Fruit fly (Drosophila melanogaster) whole organism, embryonic: ENCODE data around the gene Nup43.

Source experiments
- C15 ChIP-seq: fragments of 200-800 bp; sonication (Bioruptor generic); IDR thresholded peaks from 3 replicates; pipeline ENCODE4 v1.3.6; 2022; ENCODE audit warnings: missing biosample characterization, missing genetic modification characterization
- CG11398 ChIP-seq: fragments of 200-800 bp; sonication (Bioruptor generic); optimal IDR thresholded peaks from 2 replicates; lab custom pipeline; 2016; ENCODE audit warnings: missing biosample characterization, missing genetic modification characterization
- CG13894 ChIP-seq: fragments of 200-800 bp; sonication (Bioruptor generic); optimal IDR thresholded peaks from 3 replicates; lab custom pipeline; 2018; ENCODE audit warnings: missing biosample characterization, mild to moderate bottlenecking, missing genetic modification characterization, moderate library complexity
- CG16813 ChIP-seq: fragments of 200-800 bp; sonication (Bioruptor generic); IDR thresholded peaks from 3 replicates; pipeline ENCODE4 v1.3.6; 2022; ENCODE audit warnings: missing biosample characterization, missing genetic modification characterization; ENCODE audit not compliant: partially characterized antibody
- CG17612 ChIP-seq: fragments of 200-800 bp; sonication (Bioruptor generic); IDR thresholded peaks from 2 replicates; pipeline ENCODE4 v1.3.6; 2022; ENCODE audit warnings: missing biosample characterization, missing genetic modification characterization
- CG2199 ChIP-seq: fragments of 200-800 bp; sonication (Bioruptor generic); IDR thresholded peaks from 3 replicates; pipeline ENCODE4 v1.3.6; 2022; ENCODE audit warnings: missing biosample characterization, missing genetic modification characterization
- CG3995 ChIP-seq: fragments of 200-800 bp; sonication (Bioruptor generic); optimal IDR thresholded peaks from 3 replicates; lab custom pipeline; 2016; ENCODE audit warnings: missing biosample characterization, missing genetic modification characterization
- CG4360 ChIP-seq: fragments of 200-800 bp; sonication (Bioruptor generic); IDR thresholded peaks from 2 replicates; pipeline ENCODE4 v1.3.6; 2022; ENCODE audit warnings: missing biosample characterization, missing genetic modification characterization
- CG4617 ChIP-seq: fragments of 200-800 bp; sonication (Bioruptor generic); optimal IDR thresholded peaks from 3 replicates; lab custom pipeline; 2016; ENCODE audit warnings: missing biosample characterization, missing genetic modification characterization, borderline replicate concordance
- CG4707 ChIP-seq: fragments of 200-800 bp; sonication (Bioruptor generic); optimal IDR thresholded peaks from 2 replicates; lab custom pipeline; 2018; ENCODE audit warnings: missing biosample characterization, mild to moderate bottlenecking, missing genetic modification characterization, moderate library complexity
- CG6689 ChIP-seq: fragments of 200-800 bp; sonication (Bioruptor generic); IDR thresholded peaks from 2 replicates; pipeline ENCODE4 v1.3.6; 2022; ENCODE audit warnings: missing biosample characterization, missing genetic modification characterization
- CG7839 ChIP-seq: fragments of 200-800 bp; sonication (Bioruptor generic); optimal IDR thresholded peaks from 3 replicates; lab custom pipeline; 2018; ENCODE audit warnings: missing biosample characterization, mild to moderate bottlenecking, missing genetic modification characterization, moderate library complexity
- Dp ChIP-seq: fragments of 200-800 bp; sonication (Bioruptor generic); optimal IDR thresholded peaks from 2 replicates; lab custom pipeline; 2018; ENCODE audit warnings: missing biosample characterization, mild to moderate bottlenecking, missing genetic modification characterization, moderate library complexity
- Ets65A ChIP-seq: fragments of 200-800 bp; sonication (Bioruptor generic); peaks from one replicate; lab custom pipeline; 2016; ENCODE audit warnings: missing biosample characterization, missing genetic modification characterization
- Fer1 ChIP-seq: fragments of 200-800 bp; sonication (Bioruptor generic); optimal IDR thresholded peaks from 2 replicates; lab custom pipeline; 2017; ENCODE audit warnings: missing biosample characterization, mild to moderate bottlenecking, missing genetic modification characterization
- HmgD ChIP-seq: fragments of 200-800 bp; sonication (Bioruptor generic); optimal IDR thresholded peaks from 3 replicates; lab custom pipeline; 2016; ENCODE audit warnings: missing biosample characterization, missing genetic modification characterization
- MESR4 ChIP-seq: fragments of 200-800 bp; sonication (Bioruptor generic); optimal IDR thresholded peaks from 2 replicates; lab custom pipeline; 2018; ENCODE audit warnings: missing biosample characterization, mild to moderate bottlenecking, missing genetic modification characterization, moderate library complexity
- Med ChIP-seq: fragments of 200-800 bp; sonication (Bioruptor generic); peaks from one replicate; lab custom pipeline; 2016; ENCODE audit warnings: missing biosample characterization, missing genetic modification characterization, mild to moderate bottlenecking, inconsistent platforms, moderate library complexity
- Nf-YA ChIP-seq: fragments of 200-800 bp; sonication (Bioruptor generic); IDR thresholded peaks from 2 replicates; pipeline ENCODE4 v1.3.6; 2022; ENCODE audit warnings: missing biosample characterization, missing genetic modification characterization
- Nf-YB ChIP-seq: fragments of 200-800 bp; sonication (Bioruptor generic); optimal IDR thresholded peaks from 3 replicates; lab custom pipeline; 2019; ENCODE audit warnings: missing biosample characterization, mild to moderate bottlenecking, missing genetic modification characterization, moderate library complexity
- Nf-YC ChIP-seq: fragments of 200-800 bp; optimal IDR thresholded peaks from 3 replicates; lab custom pipeline; 2019; ENCODE audit warnings: missing biosample characterization, mild to moderate bottlenecking, missing genetic modification characterization, moderate library complexity
- Oli ChIP-seq: fragments of 200-800 bp; sonication (Bioruptor generic); optimal IDR thresholded peaks from 2 replicates; lab custom pipeline; 2018; ENCODE audit warnings: missing biosample characterization, mild to moderate bottlenecking, missing genetic modification characterization, moderate library complexity
- Optix ChIP-seq: fragments of 200-800 bp; sonication (Bioruptor generic); IDR thresholded peaks from 3 replicates; pipeline ENCODE4 v1.3.6; 2022; ENCODE audit warnings: missing biosample characterization, missing genetic modification characterization
- YL-1 ChIP-seq: fragments of 200-800 bp; sonication (Bioruptor generic); optimal IDR thresholded peaks from 3 replicates; lab custom pipeline; 2017; ENCODE audit warnings: missing biosample characterization, mild to moderate bottlenecking, missing genetic modification characterization
- ara ChIP-seq: fragments of 200-800 bp; sonication (Bioruptor generic); IDR thresholded peaks from 2 replicates; pipeline ENCODE4 v1.3.6; 2022; ENCODE audit warnings: missing biosample characterization, missing genetic modification characterization
- ase ChIP-seq: fragments of 200-800 bp; sonication (Bioruptor generic); IDR thresholded peaks from 3 replicates; pipeline ENCODE4 v1.3.6; 2022; ENCODE audit warnings: missing biosample characterization, missing genetic modification characterization
- bbx ChIP-seq: fragments of 200-800 bp; sonication (Bioruptor generic); IDR thresholded peaks from 2 replicates; pipeline ENCODE4 v1.3.6; 2022; ENCODE audit warnings: missing biosample characterization, missing genetic modification characterization; ENCODE audit not compliant: partially characterized antibody
- crol ChIP-seq: fragments of 200-800 bp; sonication (Bioruptor generic); IDR thresholded peaks from 2 replicates; pipeline ENCODE4 v1.3.6; 2022; ENCODE audit warnings: missing biosample characterization, missing genetic modification characterization
- dan ChIP-seq: fragments of 200-800 bp; sonication (Bioruptor generic); IDR thresholded peaks from 2 replicates; pipeline ENCODE4 v1.3.6; 2022; ENCODE audit warnings: missing biosample characterization, missing genetic modification characterization
- dpn ChIP-seq, 2 experiments: fragments of 200-800 bp; sonication (Bioruptor generic); optimal IDR thresholded peaks; 3 replicates each; lab custom pipeline; 2016; ENCODE audit warnings: missing biosample characterization in 2 of 2, missing genetic modification characterization in 2 of 2
- en ChIP-seq: fragments of 200-800 bp; sonication (Bioruptor generic); optimal IDR thresholded peaks from 2 replicates; lab custom pipeline; 2016; ENCODE audit warnings: missing biosample characterization, missing genetic modification characterization
- ewg ChIP-seq: fragments of 200-800 bp; sonication (Bioruptor generic); optimal IDR thresholded peaks from 3 replicates; lab custom pipeline; 2017; ENCODE audit warnings: mild to moderate bottlenecking, missing biosample characterization, missing genetic modification reagents, missing genetic modification characterization
- exex ChIP-seq: fragments of 200-800 bp; sonication (Bioruptor generic); optimal IDR thresholded peaks from 4 replicates; lab custom pipeline; 2018; ENCODE audit warnings: missing biosample characterization, mild to moderate bottlenecking, missing genetic modification characterization, moderate library complexity
- eyg ChIP-seq: fragments of 200-800 bp; sonication (Bioruptor generic); optimal IDR thresholded peaks from 3 replicates; lab custom pipeline; 2016; ENCODE audit warnings: missing biosample characterization, missing genetic modification characterization
- grn ChIP-seq: fragments of 200-800 bp; sonication (Bioruptor generic); optimal IDR thresholded peaks from 3 replicates; lab custom pipeline; 2017; ENCODE audit warnings: missing biosample characterization, missing genetic modification characterization
- jumu ChIP-seq: fragments of 200-800 bp; sonication (Bioruptor generic); optimal IDR thresholded peaks from 3 replicates; lab custom pipeline; 2016; ENCODE audit warnings: missing biosample characterization, missing genetic modification characterization
- pan ChIP-seq, 4 experiments: fragments of >200 bp in 3 of 4; fragments of 200-800 bp in 1 of 4; sonication (Bioruptor generic) in 1 of 4; optimal IDR thresholded peaks in 3 of 4; IDR thresholded peaks in 1 of 4; 2 replicates each; pipeline versions ENCODE4 v1.3.6 to Lab custom; 2017 to 2022; ENCODE audit warnings: missing biosample characterization in 2 of 4, missing genetic modification characterization in 2 of 4, mixed read lengths in 1 of 4
- prd ChIP-seq, 3 experiments: fragments of >200 bp in 2 of 3; fragments of 200-800 bp in 1 of 3; sonication (Bioruptor generic) in 1 of 3; optimal IDR thresholded peaks in 2 of 3; IDR thresholded peaks in 1 of 3; 2 replicates in 2 of 3; 3 replicates in 1 of 3; pipeline versions ENCODE4 v1.3.6 to Lab custom; 2017 to 2022; ENCODE audit warnings: missing biosample characterization in 1 of 3, missing genetic modification characterization in 1 of 3
- psq ChIP-seq: fragments of 200-800 bp; sonication (Bioruptor generic); optimal IDR thresholded peaks from 2 replicates; lab custom pipeline; 2017; ENCODE audit warnings: missing biosample characterization, missing genetic modification characterization
- pum ChIP-seq: fragments of 200-800 bp; sonication (Bioruptor generic); optimal IDR thresholded peaks from 2 replicates; lab custom pipeline; 2016; ENCODE audit warnings: missing biosample characterization, missing genetic modification characterization
- rib ChIP-seq: fragments of 200-800 bp; sonication (Bioruptor generic); IDR thresholded peaks from 2 replicates; pipeline ENCODE4 v1.3.6; 2022; ENCODE audit warnings: missing biosample characterization, missing genetic modification characterization
- sens ChIP-seq: fragments of 200-800 bp; sonication (Bioruptor generic); peaks from one replicate; lab custom pipeline; 2016; ENCODE audit warnings: missing biosample characterization, missing genetic modification characterization
- seq ChIP-seq: fragments of 200-800 bp; sonication (Bioruptor generic); IDR thresholded peaks from 2 replicates; pipeline ENCODE4 v1.3.6; 2022; ENCODE audit warnings: missing biosample characterization, missing genetic modification characterization
- sim ChIP-seq: fragments of 200-800 bp; sonication (Bioruptor generic); IDR thresholded peaks from 2 replicates; pipeline ENCODE4 v1.3.6; 2022; ENCODE audit warnings: missing biosample characterization, missing genetic modification characterization
- sna ChIP-seq: fragments of 200-800 bp; sonication (Bioruptor generic); IDR thresholded peaks from 2 replicates; pipeline ENCODE4 v1.3.6; 2022; ENCODE audit warnings: missing biosample characterization, missing genetic modification characterization; ENCODE audit not compliant: partially characterized antibody
- sob ChIP-seq: fragments of 200-800 bp; sonication (Bioruptor generic); IDR thresholded peaks from 2 replicates; pipeline ENCODE4 v1.3.6; 2022; ENCODE audit warnings: missing biosample characterization, missing genetic modification characterization
- tx ChIP-seq: fragments of 200-800 bp; sonication (Bioruptor generic); optimal IDR thresholded peaks from 2 replicates; lab custom pipeline; 2016; ENCODE audit warnings: missing biosample characterization, missing genetic modification characterization

Nup43 gene

dm6 chr3R:18366644-18366985, 177 bp downstream of the Nup43 start (continued):
- peak; percentile 35 for TF ChIP-seq HmgD (GFP tag; lab: Kevin White, UChicago)
- peak; percentile 38 for TF ChIP-seq MESR4 (GFP tag; lab: Kevin White, UChicago)
- no peak for TF ChIP-seq Fer1 (GFP tag; lab: Kevin White, UChicago)
- TF ChIP-seq sna, result no peak
- TF ChIP-seq pan (optimal IDR thresholded peaks at IDR 0.05; lab: Kevin White, UChicago), result no peak
- TF ChIP-seq pan (GFP tag; optimal IDR thresholded peaks at IDR 0.05 in 1 of 2, IDR thresholded peaks at IDR 0.05 in 1 of 2), result no peak
- no peak for TF ChIP-seq exex (tag; lab: Kevin White, UChicago)
- TF ChIP-seq CG4617 (GFP tag; lab: Kevin White, UChicago), result peak; percentile 23
- TF ChIP-seq sim (GFP tag; lab: Robert Waterston, UW), result no peak
- TF ChIP-seq, all 482 proteins: peak for 7

- TF ChIP-seq Dp (GFP tag; lab: Kevin White, UChicago), result no peak
- TF ChIP-seq Nf-YC (tag; lab: Kevin White, UChicago), result peak; percentile 76
- TF ChIP-seq tx, result no peak
- TF ChIP-seq CG16813, result no peak
- TF ChIP-seq Nf-YB (GFP tag; lab: Kevin White, UChicago), result peak; percentile 52
- 0 out of 2 replicates have a peak, but pooled peaks have one; percentile 49 for TF ChIP-seq crol (GFP tag; lab: Robert Waterston, UW)
- peak; percentile 40; the same call in 1 of the 2 replicates for TF ChIP-seq seq (GFP tag; lab: Robert Waterston, UW)
- TF ChIP-seq ewg (GFP tag; lab: Kevin White, UChicago), result peak; percentile 67
- TF ChIP-seq CG4360, result 0 out of 2 replicates have a peak, but pooled peaks have one; percentile 40
- TF ChIP-seq, all 482 proteins: peak for 6
Measured at dm6 chr3R:18368595-18368994, 2.2 kb downstream of the Nup43 start.

- peak; percentile 81 for TF ChIP-seq sens (GFP tag; lab: Kevin White, UChicago)
- 0 out of 3 replicates have a peak, but pooled peaks have one; percentile 23 for TF ChIP-seq Optix
- TF ChIP-seq seq (GFP tag; lab: Robert Waterston, UW), result peak; percentile 55
- TF ChIP-seq psq (GFP tag; lab: Kevin White, UChicago), result no peak
- 0 out of 2 replicates have a peak, but pooled peaks have one; percentile 29 for TF ChIP-seq sob (GFP tag; lab: Robert Waterston, UW)
- no peak for TF ChIP-seq CG3995 (GFP tag; lab: Kevin White, UChicago)
- TF ChIP-seq dan (GFP tag; lab: Robert Waterston, UW), result no peak
- TF ChIP-seq prd (optimal IDR thresholded peaks at IDR 0.05; lab: Kevin White, UChicago), result no peak
- peak; percentile 41; the same call in 1 of the 3 replicates for TF ChIP-seq prd (GFP tag; IDR thresholded peaks at IDR 0.05; lab: Robert Waterston, UW)
- TF ChIP-seq CG6689 (GFP tag; lab: Robert Waterston, UW), result 0 out of 2 replicates have a peak, but pooled peaks have one; percentile 11
- no peak for TF ChIP-seq MESR4 (GFP tag; lab: Kevin White, UChicago)
- no peak for TF ChIP-seq CG13894 (tag; lab: Kevin White, UChicago)
- TF ChIP-seq C15 (GFP tag; lab: Robert Waterston, UW), result no peak
- TF ChIP-seq Ets65A (GFP tag; lab: Kevin White, UChicago), result peak; percentile 95
- TF ChIP-seq Nf-YA, result 0 out of 2 replicates have a peak, but pooled peaks have one; percentile 19
- TF ChIP-seq grn, result no peak
- TF ChIP-seq YL-1 (GFP tag; lab: Kevin White, UChicago), result no peak
- no peak for TF ChIP-seq Oli (tag; lab: Kevin White, UChicago)
- TF ChIP-seq jumu, result no peak
- TF ChIP-seq CG4707 (GFP tag; lab: Kevin White, UChicago), result peak; percentile 84
- TF ChIP-seq pum (GFP tag; lab: Kevin White, UChicago), result no peak
- no peak for TF ChIP-seq rib (GFP tag; lab: Robert Waterston, UW)
- TF ChIP-seq ase (GFP tag; lab: Robert Waterston, UW), result peak; percentile 49; the same call in 1 of the 3 replicates
- peak in 1 of 2 experiments; percentile 23 for TF ChIP-seq dpn (GFP tag; optimal IDR thresholded peaks at IDR 0.05; lab: Kevin White, UChicago)
- TF ChIP-seq eyg (GFP tag; lab: Kevin White, UChicago), result no peak
- no peak for TF ChIP-seq en (GFP tag; lab: Kevin White, UChicago)
- no peak for TF ChIP-seq bbx (GFP tag; lab: Robert Waterston, UW)
- no peak for TF ChIP-seq CG7839 (tag; lab: Kevin White, UChicago)
- no peak for TF ChIP-seq Med (GFP tag; lab: Kevin White, UChicago)
- TF ChIP-seq CG17612 (GFP tag; lab: Robert Waterston, UW), result no peak
- TF ChIP-seq CG2199 (GFP tag; lab: Robert Waterston, UW), result peak; percentile 81; the same call in 1 of the 3 replicates
- 0 out of 2 replicates have a peak, but pooled peaks have one; percentile 12 for TF ChIP-seq ara (GFP tag; lab: Robert Waterston, UW)
- TF ChIP-seq CG11398 (GFP tag; lab: Kevin White, UChicago), result no peak
Measured at dm6 chr3R:18371346-18371745, 4.9 kb downstream of the Nup43 start.
